Worm (Caenorhabditis elegans): ENCODE measurements around the gene nhr-150.

DNA sequence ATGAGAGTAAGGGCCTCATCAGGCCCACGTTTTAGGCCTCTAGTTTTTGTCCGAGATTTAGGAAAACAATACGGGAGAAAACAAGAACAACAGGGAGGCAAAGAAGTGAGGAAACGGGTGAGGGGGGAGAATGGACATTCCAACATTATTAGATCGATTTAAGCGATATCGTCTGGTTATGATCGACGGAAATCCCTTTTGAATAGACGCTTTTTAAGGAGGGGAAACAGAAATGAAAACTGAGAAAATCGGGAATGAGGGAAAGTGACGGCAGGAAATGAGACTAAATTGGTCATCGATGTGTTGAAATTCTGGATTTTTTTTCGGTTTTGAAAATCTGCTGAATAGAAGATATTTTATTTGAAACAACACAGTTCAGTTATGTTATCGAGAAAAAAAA is 16.9 kb downstream of the nhr-150 start, which contains the start of gene rocf-1:
- TF ChIP-seq dao-5 (tag; optimal IDR thresholded peaks at IDR 0.05), result no peak
- TF ChIP-seq him-1 (tag; optimal IDR thresholded peaks at IDR 0.05), result no peak
